Fruit fly (Drosophila melanogaster): ENCODE measurements around the gene MED20.
A peak's percentile ranks its signal among the peaks of the same experiment; 100 is the strongest.

The MED20 gene

dm6 chr2L:8072692-8073091 lies at the start of gene MED20, which contains the start of gene Trf:
Gene MED20, minus strand, starts transcription at chr2L:8072848.
Gene Trf, plus strand, starts transcription at chr2L:8072895.
- no peak for TF ChIP-seq sr (GFP tag; IDR thresholded peaks at IDR 0.05)
- TF ChIP-seq CG13624 (GFP tag; optimal IDR thresholded peaks at IDR 0.05), result peak; percentile 0
- TF ChIP-seq gfzf (GFP tag; optimal IDR thresholded peaks at IDR 0.05), result peak; percentile 81
- TF ChIP-seq CG10979 (tag; optimal IDR thresholded peaks at IDR 0.05), result peak; percentile 15
- peak; percentile 28 for TF ChIP-seq BEAF-32 (GFP tag; optimal IDR thresholded peaks at IDR 0.05)
- no peak for TF ChIP-seq H2.0 (GFP tag; IDR thresholded peaks at IDR 0.05)
- no peak for TF ChIP-seq zfh1 (GFP tag; IDR thresholded peaks at IDR 0.05)
- no peak for TF ChIP-seq eyg (GFP tag; optimal IDR thresholded peaks at IDR 0.05)
- TF ChIP-seq D19A (tag; optimal IDR thresholded peaks at IDR 0.05), result no peak
- peak; percentile 29 for TF ChIP-seq MESR4 (GFP tag; optimal IDR thresholded peaks at IDR 0.05)
- no peak for TF ChIP-seq jing (GFP tag; optimal IDR thresholded peaks at IDR 0.05)
- no peak for TF ChIP-seq Dbx (GFP tag; IDR thresholded peaks at IDR 0.05)
- TF ChIP-seq Dad (GFP tag; optimal IDR thresholded peaks at IDR 0.05), result no peak
- TF ChIP-seq al (GFP tag; IDR thresholded peaks at IDR 0.05), result no peak
- no peak for TF ChIP-seq sug (tag; optimal IDR thresholded peaks at IDR 0.05)
- TF ChIP-seq mam (GFP tag; optimal IDR thresholded peaks at IDR 0.05), result no peak
- TF ChIP-seq Drgx (GFP tag; IDR thresholded peaks at IDR 0.05), result no peak
- no peak for TF ChIP-seq CG16815 (GFP tag; optimal IDR thresholded peaks at IDR 0.05)
- TF ChIP-seq Sin3A (optimal IDR thresholded peaks at IDR 0.05), result peak; percentile 51
- no peak for TF ChIP-seq ham (GFP tag; IDR thresholded peaks at IDR 0.05)
- peak; percentile 17 for TF ChIP-seq Dp (GFP tag; optimal IDR thresholded peaks at IDR 0.05)
- TF ChIP-seq CG7839 (tag; optimal IDR thresholded peaks at IDR 0.05), result no peak
- TF ChIP-seq D (optimal IDR thresholded peaks at IDR 0.05), result no peak
- no peak for TF ChIP-seq D (GFP tag; optimal IDR thresholded peaks at IDR 0.05)
- TF ChIP-seq CG12659 (GFP tag; optimal IDR thresholded peaks at IDR 0.05), result peak; percentile 29
- no peak for TF ChIP-seq tna (GFP tag; IDR thresholded peaks at IDR 0.05; ENCODE audit: partially characterized antibody)
- TF ChIP-seq pzg (GFP tag; optimal IDR thresholded peaks at IDR 0.05), result peak; percentile 71
- no peak for TF ChIP-seq salm (tag; optimal IDR thresholded peaks at IDR 0.05)
- no peak for TF ChIP-seq CG7987 (GFP tag; optimal IDR thresholded peaks at IDR 0.05)
- peak; percentile 17; the same call in 1 of the 3 replicates for TF ChIP-seq row (GFP tag; IDR thresholded peaks at IDR 0.05)
- TF ChIP-seq CG1529 (GFP tag; optimal IDR thresholded peaks at IDR 0.05), result no peak
- TF ChIP-seq Opbp (GFP tag; IDR thresholded peaks at IDR 0.05; ENCODE audit: partially characterized antibody), result 0 out of 3 replicates have a peak, but pooled peaks have one; percentile 59
- TF ChIP-seq tio (GFP tag; optimal IDR thresholded peaks at IDR 0.05), result no peak
- TF ChIP-seq NK7.1 (GFP tag; optimal IDR thresholded peaks at IDR 0.05), result no peak
- TF ChIP-seq zf30C (GFP tag; optimal IDR thresholded peaks at IDR 0.05), result peak; percentile 43
- no peak for TF ChIP-seq prd (optimal IDR thresholded peaks at IDR 0.05)
- TF ChIP-seq prd (GFP tag; IDR thresholded peaks at IDR 0.05), result no peak
- no peak for TF ChIP-seq Gug (GFP tag; IDR thresholded peaks at IDR 0.05)
- TF ChIP-seq ab (GFP tag; optimal IDR thresholded peaks at IDR 0.05), result no peak
- peak in 1 of 2 experiments; percentile 62 for TF ChIP-seq crp (GFP tag; optimal IDR thresholded peaks at IDR 0.05)
- peak; percentile 12 for TF ChIP-seq CG8924 (tag; optimal IDR thresholded peaks at IDR 0.05)
- TF ChIP-seq CG2199 (GFP tag; IDR thresholded peaks at IDR 0.05), result no peak
- TF ChIP-seq sqz (GFP tag; optimal IDR thresholded peaks at IDR 0.05), result no peak
- TF ChIP-seq chinmo (GFP tag; IDR thresholded peaks at IDR 0.05; ENCODE audit: partially characterized antibody), result 0 out of 4 replicates have a peak, but pooled peaks have one; percentile 77
- peak; percentile 63; the same call in 1 of the 2 replicates for TF ChIP-seq CG13287 (GFP tag; IDR thresholded peaks at IDR 0.05; ENCODE audit: partially characterized antibody)
- TF ChIP-seq bbx (GFP tag; IDR thresholded peaks at IDR 0.05; ENCODE audit: partially characterized antibody), result peak; percentile 29; the same call in 1 of the 2 replicates
- TF ChIP-seq psq (GFP tag; optimal IDR thresholded peaks at IDR 0.05), result no peak
- no peak for TF ChIP-seq vfl (GFP tag; optimal IDR thresholded peaks at IDR 0.05)
- TF ChIP-seq sc (optimal IDR thresholded peaks at IDR 0.05), result no peak
- no peak for TF ChIP-seq sc (GFP tag; optimal IDR thresholded peaks at IDR 0.05)
- TF ChIP-seq cwo (GFP tag; optimal IDR thresholded peaks at IDR 0.05), result no peak
- TF ChIP-seq CG14441 (GFP tag; IDR thresholded peaks at IDR 0.05), result no peak

All from whole organism, embryonic.